Fruit fly (Drosophila melanogaster): Measurements from ENCODE around the gene CG6664.

dm6 chr3L:17045431-17046238 is 29.7 kb upstream of the CG6664 start, which contains the start of gene TpnC73F:
- no peak for TF ChIP-seq CG8478 (optimal IDR thresholded peaks at IDR 0.05)
- TF ChIP-seq CTCF (optimal IDR thresholded peaks at IDR 0.05), result no peak

Data from S2 (cell line).